Fruit fly (Drosophila melanogaster): Measurements from ENCODE around the gene CG3386.

Gene CG3386

DNA sequence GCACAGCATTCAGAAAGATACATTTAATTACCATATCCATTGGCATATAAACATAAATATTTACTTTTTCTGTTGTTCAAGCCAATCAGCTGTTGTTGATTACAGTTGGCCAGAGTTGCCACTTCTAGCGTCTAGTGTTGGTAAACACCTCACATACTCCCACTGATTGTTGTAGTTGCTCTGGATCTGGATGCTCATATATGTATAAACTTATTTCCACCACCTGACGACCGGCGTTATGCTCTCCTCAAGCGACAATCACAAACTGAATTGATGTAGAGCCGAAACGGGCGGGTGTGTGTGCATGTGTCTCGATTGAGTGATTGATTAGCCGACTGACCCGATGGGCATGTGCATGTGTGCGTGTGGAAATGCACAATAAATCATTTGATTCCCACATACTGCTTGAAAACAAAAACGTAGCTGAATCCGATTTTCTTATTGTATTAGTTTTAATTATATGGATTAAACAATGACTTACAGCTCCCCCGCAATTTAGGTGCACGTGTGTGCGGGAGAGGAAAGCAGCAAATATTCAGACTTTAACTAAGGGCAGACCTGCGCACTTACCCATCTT lies 389 bp downstream of the CG3386 start (continued):
- TF ChIP-seq CG11247 (GFP tag; IDR thresholded peaks at IDR 0.05), result 0 out of 2 replicates have a peak, but pooled peaks have one; percentile 17
- TF ChIP-seq Scr (GFP tag; IDR thresholded peaks at IDR 0.05; ENCODE audit: partially characterized antibody), result peak; percentile 47
- peak; percentile 25 for TF ChIP-seq CG6765 (GFP tag; optimal IDR thresholded peaks at IDR 0.05)
- TF ChIP-seq CG17912 (GFP tag; optimal IDR thresholded peaks at IDR 0.05), result peak; percentile 78
- no peak for TF ChIP-seq E2f1 (GFP tag; IDR thresholded peaks at IDR 0.05)
- TF ChIP-seq Bdp1 (GFP tag; optimal IDR thresholded peaks at IDR 0.05), result no peak
- TF ChIP-seq CG31365 (tag; optimal IDR thresholded peaks at IDR 0.05), result peak; percentile 59
- TF ChIP-seq CG13296 (GFP tag; optimal IDR thresholded peaks at IDR 0.05), result peak; percentile 31
- no peak for TF ChIP-seq CG8359 (GFP tag; optimal IDR thresholded peaks at IDR 0.05; ENCODE audit: borderline replicate concordance)
- TF ChIP-seq CG12219 (GFP tag; optimal IDR thresholded peaks at IDR 0.05), result no peak
- peak; percentile 42 for TF ChIP-seq chn (GFP tag; optimal IDR thresholded peaks at IDR 0.05)
- peak; percentile 45 for TF ChIP-seq CG6813 (GFP tag; optimal IDR thresholded peaks at IDR 0.05)
- peak; percentile 96 for TF ChIP-seq Med (GFP tag)
- peak; percentile 89 for TF ChIP-seq MBD-R2 (GFP tag; IDR thresholded peaks at IDR 0.05)
- TF ChIP-seq CG17359 (tag; optimal IDR thresholded peaks at IDR 0.05), result no peak
- peak; percentile 64 for TF ChIP-seq CG34224 (GFP tag; IDR thresholded peaks at IDR 0.05; ENCODE audit: partially characterized antibody)
- TF ChIP-seq knrl (GFP tag; IDR thresholded peaks at IDR 0.05; ENCODE audit: partially characterized antibody), result peak; percentile 40; the same call in 1 of the 3 replicates
- TF ChIP-seq YL-1 (GFP tag; optimal IDR thresholded peaks at IDR 0.05), result peak; percentile 63
- TF ChIP-seq CG17829 (tag; optimal IDR thresholded peaks at IDR 0.05), result peak; percentile 43
- peak; percentile 64 for TF ChIP-seq sob (GFP tag; IDR thresholded peaks at IDR 0.05)
- TF ChIP-seq CG9817 (tag; optimal IDR thresholded peaks at IDR 0.05), result no peak
- TF ChIP-seq sens (GFP tag), result peak; percentile 89
- peak; percentile 34 for TF ChIP-seq nmo (GFP tag; optimal IDR thresholded peaks at IDR 0.05)
- peak; percentile 91 for TF ChIP-seq stwl (tag; optimal IDR thresholded peaks at IDR 0.05)
- no peak for TF ChIP-seq en (GFP tag; optimal IDR thresholded peaks at IDR 0.05)
- peak; percentile 4 for TF ChIP-seq zf30C (GFP tag; optimal IDR thresholded peaks at IDR 0.05)
- no peak for TF ChIP-seq Hr3 (GFP tag; optimal IDR thresholded peaks at IDR 0.05)
- peak; percentile 23 for TF ChIP-seq fd102C (GFP tag; optimal IDR thresholded peaks at IDR 0.05)
- peak; percentile 32 for TF ChIP-seq gcm2 (GFP tag; optimal IDR thresholded peaks at IDR 0.05)
- peak; percentile 51 for TF ChIP-seq ato (GFP tag; IDR thresholded peaks at IDR 0.05; ENCODE audit: partially characterized antibody)
- TF ChIP-seq cg (GFP tag; optimal IDR thresholded peaks at IDR 0.05), result peak; percentile 78
- peak; percentile 11 for TF ChIP-seq CG18619 (GFP tag; optimal IDR thresholded peaks at IDR 0.05)
- TF ChIP-seq mam (GFP tag; optimal IDR thresholded peaks at IDR 0.05), result peak; percentile 38
- peak; percentile 63 for TF ChIP-seq Dad (GFP tag; optimal IDR thresholded peaks at IDR 0.05)
- TF ChIP-seq CG11398 (GFP tag; optimal IDR thresholded peaks at IDR 0.05), result peak; percentile 52
- peak; percentile 48; the same call in 1 of the 2 replicates for TF ChIP-seq Xrp1 (GFP tag; IDR thresholded peaks at IDR 0.05)
- TF ChIP-seq kah (GFP tag; optimal IDR thresholded peaks at IDR 0.05), result peak; percentile 80
- TF ChIP-seq H2.0 (GFP tag; IDR thresholded peaks at IDR 0.05), result 0 out of 2 replicates have a peak, but pooled peaks have one; percentile 30
- no peak for TF ChIP-seq dati (GFP tag; IDR thresholded peaks at IDR 0.05)
- peak; percentile 27 for TF ChIP-seq Max (GFP tag; optimal IDR thresholded peaks at IDR 0.05)
- no peak for TF ChIP-seq p53 (GFP tag; optimal IDR thresholded peaks at IDR 0.05)
- TF ChIP-seq vnd (GFP tag; IDR thresholded peaks at IDR 0.05; ENCODE audit: partially characterized antibody), result 0 out of 3 replicates have a peak, but pooled peaks have one; percentile 8
- peak; percentile 35 for TF ChIP-seq CTCF (GFP tag; optimal IDR thresholded peaks at IDR 0.05)
- peak; percentile 54 for TF ChIP-seq zen (tag; optimal IDR thresholded peaks at IDR 0.05)
- peak; percentile 67 for TF ChIP-seq CG10543 (GFP tag; optimal IDR thresholded peaks at IDR 0.05)
- TF ChIP-seq CG42726 (GFP tag; IDR thresholded peaks at IDR 0.05; ENCODE audit: partially characterized antibody), result no peak
- peak; percentile 53 for TF ChIP-seq NC2β (GFP tag; optimal IDR thresholded peaks at IDR 0.05)
- no peak for TF ChIP-seq CG7745 (tag; optimal IDR thresholded peaks at IDR 0.05)
- TF ChIP-seq CG2678 (tag; optimal IDR thresholded peaks at IDR 0.05), result peak; percentile 47
- peak; percentile 11 for TF ChIP-seq shn (GFP tag; optimal IDR thresholded peaks at IDR 0.05)
